Fruit fly (Drosophila melanogaster) whole organism, embryonic: ENCODE results near the gene Syx16.

Source experiments
- Abd-B ChIP-seq: fragments of 200-800 bp; sonication (Bioruptor generic); optimal IDR thresholded peaks from 2 replicates; lab custom pipeline; 2018; ENCODE audit warnings: missing biosample characterization, mild to moderate bottlenecking, missing genetic modification characterization, moderate library complexity
- CG12155 ChIP-seq: fragments of 200-800 bp; sonication (Bioruptor generic); optimal IDR thresholded peaks from 3 replicates; lab custom pipeline; 2016; ENCODE audit warnings: missing biosample characterization, missing genetic modification characterization
- CG15514 ChIP-seq: fragments of 200-800 bp; sonication (Bioruptor generic); optimal IDR thresholded peaks from 3 replicates; lab custom pipeline; 2017; ENCODE audit warnings: missing biosample characterization, missing genetic modification characterization, mild to moderate bottlenecking, moderate library complexity, missing genetic modification reagents
- CG2889 ChIP-seq: fragments of 200-800 bp; sonication (Bioruptor generic); IDR thresholded peaks from 3 replicates; pipeline ENCODE4 v1.3.6; 2022; ENCODE audit warnings: missing biosample characterization, missing genetic modification characterization
- CG4328 ChIP-seq: fragments of 200-800 bp; sonication (Bioruptor generic); optimal IDR thresholded peaks from 3 replicates; lab custom pipeline; 2017; ENCODE audit warnings: missing biosample characterization, missing genetic modification reagents, missing genetic modification characterization
- MTF-1 ChIP-seq: fragments of 200-800 bp; sonication (Bioruptor generic); optimal IDR thresholded peaks from 2 replicates; lab custom pipeline; 2018; ENCODE audit warnings: missing biosample characterization, mild to moderate bottlenecking, missing genetic modification characterization, borderline replicate concordance
- NFAT ChIP-seq: fragments of 200-800 bp; sonication (Bioruptor generic); IDR thresholded peaks from 2 replicates; pipeline ENCODE4 v1.3.6; 2022; ENCODE audit warnings: missing biosample characterization, missing genetic modification characterization
- Side ChIP-seq: fragments of 200-800 bp; sonication (Bioruptor generic); optimal IDR thresholded peaks from 2 replicates; lab custom pipeline; 2016; ENCODE audit warnings: missing biosample characterization, missing genetic modification characterization
- gro ChIP-seq: fragments of 200-800 bp; sonication (Bioruptor generic); optimal IDR thresholded peaks from 2 replicates; lab custom pipeline; 2016; ENCODE audit warnings: missing biosample characterization, missing genetic modification characterization
- kay ChIP-seq: fragments of 200-800 bp; sonication (Bioruptor generic); optimal IDR thresholded peaks from 2 replicates; lab custom pipeline; 2016; ENCODE audit warnings: missing biosample characterization, missing genetic modification characterization
- tx ChIP-seq: fragments of 200-800 bp; sonication (Bioruptor generic); optimal IDR thresholded peaks from 2 replicates; lab custom pipeline; 2016; ENCODE audit warnings: missing biosample characterization, missing genetic modification characterization
- zf30C ChIP-seq: fragments of 200-800 bp; sonication (Bioruptor generic); optimal IDR thresholded peaks from 3 replicates; lab custom pipeline; 2018; ENCODE audit warnings: missing biosample characterization, mild to moderate bottlenecking, missing genetic modification characterization

DNA sequence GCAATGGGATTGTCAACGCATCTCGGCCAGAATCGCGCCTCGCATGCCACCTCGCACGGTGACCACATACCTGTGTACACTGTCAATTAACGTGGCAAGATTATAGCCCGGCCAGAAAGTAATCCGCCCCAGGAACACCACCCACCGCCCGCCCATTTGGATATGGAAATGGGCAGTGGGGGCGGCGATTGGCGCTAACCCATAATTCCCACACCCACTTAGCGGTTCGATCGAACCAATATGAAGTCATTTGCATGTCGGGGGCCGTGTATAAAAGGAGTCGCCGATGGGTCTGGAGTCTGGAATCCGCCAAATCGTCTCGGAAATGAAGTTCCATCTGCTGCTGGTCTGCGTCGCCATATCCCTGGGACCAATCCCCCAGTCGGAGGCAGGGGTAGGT, 21.9 kb upstream of the Syx16 start, which contains the start of gene Obp19a:
- TF ChIP-seq gro (GFP tag; lab: Kevin White, UChicago) (no peak), zf30C (GFP tag; lab: Kevin White, UChicago) (no peak), Side (GFP tag; lab: Kevin White, UChicago) (no peak), CG4328 (GFP tag; lab: Kevin White, UChicago) (no peak), CG2889 (GFP tag; lab: Robert Waterston, UW) (no peak), CG12155 (GFP tag; lab: Kevin White, UChicago) (no peak), Abd-B (GFP tag; lab: Kevin White, UChicago) (no peak), NFAT (GFP tag; lab: Robert Waterston, UW) (no peak), MTF-1 (GFP tag; lab: Kevin White, UChicago) (no peak), tx (GFP tag; lab: Kevin White, UChicago) (no peak), CG15514 (GFP tag; lab: Kevin White, UChicago) (no peak), kay (GFP tag; lab: Kevin White, UChicago) (no peak)
